Fruit fly (Drosophila melanogaster) whole organism, embryonic: ENCODE results near the gene CG12116.

Experiments used
- Adf1 ChIP-seq: fragments of 200-800 bp; sonication (Bioruptor generic); IDR thresholded peaks from 2 replicates; pipeline ENCODE4 v1.3.6; 2022; ENCODE audit warnings: missing biosample characterization, missing genetic modification characterization
- Atf-2 ChIP-seq: fragments of 200-800 bp; sonication (Bioruptor generic); optimal IDR thresholded peaks from 2 replicates; lab custom pipeline; 2016; ENCODE audit warnings: missing biosample characterization, missing genetic modification characterization
- Awh ChIP-seq: fragments of 200-800 bp; sonication (Bioruptor generic); IDR thresholded peaks from 2 replicates; pipeline ENCODE4, ENCODE4 v1.3.6; 2022; ENCODE audit warnings: missing biosample characterization, missing genetic modification characterization
- B-H1 ChIP-seq: fragments of 200-800 bp; sonication (Bioruptor generic); IDR thresholded peaks from 3 replicates; pipeline ENCODE4 v1.3.6; 2022; ENCODE audit warnings: missing biosample characterization, missing genetic modification characterization
- CG10654 ChIP-seq: fragments of 200-800 bp; sonication (Bioruptor generic); optimal IDR thresholded peaks from 2 replicates; lab custom pipeline; 2016; ENCODE audit warnings: missing biosample characterization, missing genetic modification characterization
- CG10959 ChIP-seq: fragments of 200-800 bp; sonication (Bioruptor generic); IDR thresholded peaks from 2 replicates; pipeline ENCODE4 v1.3.6; 2022; ENCODE audit warnings: missing biosample characterization, missing genetic modification characterization
- CG13123 ChIP-seq: fragments of 200-800 bp; sonication (Bioruptor generic); optimal IDR thresholded peaks from 2 replicates; lab custom pipeline; 2016; ENCODE audit warnings: missing biosample characterization, missing genetic modification characterization
- CG13775 ChIP-seq: fragments of 200-800 bp; sonication (Bioruptor generic); optimal IDR thresholded peaks from 3 replicates; lab custom pipeline; 2017; ENCODE audit warnings: missing biosample characterization, mild to moderate bottlenecking, missing genetic modification characterization
- CG14014 ChIP-seq: fragments of 200-800 bp; sonication (Bioruptor generic); IDR thresholded peaks from 2 replicates; pipeline ENCODE4 v1.3.6; 2022; ENCODE audit warnings: missing biosample characterization, missing genetic modification characterization
- CG14050 ChIP-seq: fragments of 200-800 bp; sonication (Bioruptor generic); IDR thresholded peaks from 3 replicates; pipeline ENCODE4 v1.3.6; 2022; ENCODE audit warnings: missing biosample characterization, missing genetic modification characterization
- CG1647 ChIP-seq: fragments of 200-800 bp; sonication (Bioruptor generic); optimal IDR thresholded peaks from 3 replicates; lab custom pipeline; 2016; ENCODE audit warnings: missing biosample characterization, missing genetic modification characterization
- CG17568 ChIP-seq: fragments of 200-800 bp; sonication (Bioruptor generic); optimal IDR thresholded peaks from 2 replicates; lab custom pipeline; 2018; ENCODE audit warnings: missing biosample characterization, mild to moderate bottlenecking, missing genetic modification characterization, moderate library complexity
- CG2875 ChIP-seq: fragments of 200-800 bp; sonication (Bioruptor generic); optimal IDR thresholded peaks from 2 replicates; lab custom pipeline; 2017; ENCODE audit warnings: missing biosample characterization, mild to moderate bottlenecking, missing genetic modification characterization, missing genetic modification reagents
- CG34422 ChIP-seq: fragments of 200-800 bp; sonication (Bioruptor generic); IDR thresholded peaks from 3 replicates; pipeline ENCODE4 v1.3.6; 2022; ENCODE audit warnings: missing biosample characterization, missing genetic modification characterization
- CG4854 ChIP-seq: fragments of 200-800 bp; sonication (Bioruptor generic); optimal IDR thresholded peaks from 2 replicates; lab custom pipeline; 2016; ENCODE audit warnings: missing biosample characterization, missing genetic modification characterization, inconsistent platforms
- CG6689 ChIP-seq: fragments of 200-800 bp; sonication (Bioruptor generic); IDR thresholded peaks from 2 replicates; pipeline ENCODE4 v1.3.6; 2022; ENCODE audit warnings: missing biosample characterization, missing genetic modification characterization
- CG6813 ChIP-seq: fragments of 200-800 bp; sonication (Bioruptor generic); optimal IDR thresholded peaks from 2 replicates; lab custom pipeline; 2017; ENCODE audit warnings: missing biosample characterization, missing genetic modification characterization, mild to moderate bottlenecking, moderate library complexity, missing genetic modification reagents
- CG9609 ChIP-seq: fragments of 200-800 bp; sonication (Bioruptor generic); optimal IDR thresholded peaks from 3 replicates; lab custom pipeline; 2016; ENCODE audit warnings: missing biosample characterization, missing genetic modification characterization
- CTCF ChIP-seq: fragments of 200-800 bp; sonication (Bioruptor generic); optimal IDR thresholded peaks from 2 replicates; lab custom pipeline; 2017; ENCODE audit warnings: missing biosample characterization, mild to moderate bottlenecking, missing genetic modification characterization, moderate library complexity
- ERR ChIP-seq: fragments of 200-800 bp; sonication (Bioruptor generic); optimal IDR thresholded peaks from 2 replicates; lab custom pipeline; 2016; ENCODE audit warnings: missing biosample characterization, missing genetic modification characterization
- Fer2 ChIP-seq: fragments of 200-800 bp; sonication (Bioruptor generic); optimal IDR thresholded peaks from 2 replicates; lab custom pipeline; 2018; ENCODE audit warnings: missing biosample characterization, mild to moderate bottlenecking, missing genetic modification characterization, moderate library complexity
- H15 ChIP-seq: fragments of 200-800 bp; sonication (Bioruptor generic); IDR thresholded peaks from 3 replicates; pipeline ENCODE4 v1.3.6; 2022; ENCODE audit warnings: missing biosample characterization, missing genetic modification characterization
- Hsf ChIP-seq: fragments of 200-800 bp; sonication (Bioruptor generic); optimal IDR thresholded peaks from 3 replicates; lab custom pipeline; 2016; ENCODE audit warnings: missing biosample characterization, missing genetic modification characterization
- PHDP ChIP-seq: fragments of 200-800 bp; sonication (Bioruptor generic); optimal IDR thresholded peaks from 3 replicates; lab custom pipeline; 2018; ENCODE audit warnings: missing biosample characterization, mild to moderate bottlenecking, missing genetic modification characterization, moderate library complexity
- Pdp1 ChIP-seq, 2 experiments: fragments of 200-800 bp; sonication (Bioruptor generic); optimal IDR thresholded peaks; 3 replicates each; lab custom pipeline; 2016; ENCODE audit warnings: missing biosample characterization in 2 of 2, missing genetic modification characterization in 2 of 2, mild to moderate bottlenecking in 1 of 2, moderate library complexity in 1 of 2
- Ssrp ChIP-seq: fragments of 200-800 bp; sonication (Bioruptor generic); optimal IDR thresholded peaks from 2 replicates; lab custom pipeline; 2018; ENCODE audit warnings: missing biosample characterization, mild to moderate bottlenecking, missing genetic modification characterization, moderate library complexity
- Vsx1 ChIP-seq: fragments of 200-800 bp; sonication (Bioruptor generic); optimal IDR thresholded peaks from 2 replicates; lab custom pipeline; 2017; ENCODE audit warnings: missing biosample characterization, mild to moderate bottlenecking, missing genetic modification characterization, missing genetic modification reagents
- ab ChIP-seq: fragments of 200-800 bp; sonication (Bioruptor generic); optimal IDR thresholded peaks from 2 replicates; lab custom pipeline; 2016; ENCODE audit warnings: missing biosample characterization, missing genetic modification characterization
- abd-A ChIP-seq: fragments of 200-800 bp; sonication (Bioruptor generic); optimal IDR thresholded peaks from 3 replicates; lab custom pipeline; 2019; ENCODE audit warnings: missing biosample characterization, mild to moderate bottlenecking, missing genetic modification characterization, moderate library complexity
- ac ChIP-seq: fragments of 200-800 bp; sonication (Bioruptor generic); optimal IDR thresholded peaks from 3 replicates; lab custom pipeline; 2017; ENCODE audit warnings: missing biosample characterization, mild to moderate bottlenecking, missing genetic modification characterization
- amos ChIP-seq: fragments of 200-800 bp; sonication (Bioruptor generic); IDR thresholded peaks from 2 replicates; pipeline ENCODE4 v1.3.6; 2022; ENCODE audit warnings: missing biosample characterization, missing genetic modification characterization; ENCODE audit not compliant: partially characterized antibody
- ap ChIP-seq: fragments of 200-800 bp; sonication (Bioruptor generic); IDR thresholded peaks from 2 replicates; pipeline ENCODE4 v1.3.6; 2022; ENCODE audit warnings: missing biosample characterization, missing genetic modification characterization
- az2 ChIP-seq: fragments of 200-800 bp; sonication (Bioruptor generic); optimal IDR thresholded peaks from 3 replicates; lab custom pipeline; 2016; ENCODE audit warnings: missing biosample characterization, missing genetic modification characterization
- bowl ChIP-seq: fragments of 200-800 bp; sonication (Bioruptor generic); IDR thresholded peaks from 2 replicates; pipeline ENCODE4 v1.3.6; 2022; ENCODE audit warnings: missing biosample characterization, missing genetic modification characterization
- btn ChIP-seq: fragments of 200-800 bp; sonication (Bioruptor generic); optimal IDR thresholded peaks from 2 replicates; lab custom pipeline; 2016; ENCODE audit warnings: missing biosample characterization, missing genetic modification characterization
- croc ChIP-seq: fragments of 200-800 bp; sonication (Bioruptor generic); conservative IDR thresholded peaks from 3 replicates; pipeline ENCODE4 v1.3.6; 2022; ENCODE audit warnings: missing biosample characterization, missing genetic modification characterization
- dimm ChIP-seq: fragments of 200-800 bp; sonication (Bioruptor generic); IDR thresholded peaks from 2 replicates; pipeline ENCODE4 v1.3.6; 2022; ENCODE audit warnings: missing biosample characterization, missing genetic modification characterization
- dm ChIP-seq: fragments of 200-800 bp; sonication (Bioruptor generic); optimal IDR thresholded peaks from 3 replicates; lab custom pipeline; 2016; ENCODE audit warnings: missing biosample characterization, missing genetic modification characterization
- dmrt11E ChIP-seq: fragments of 200-800 bp; sonication (Bioruptor generic); optimal IDR thresholded peaks from 3 replicates; lab custom pipeline; 2018; ENCODE audit warnings: missing biosample characterization, mild to moderate bottlenecking, missing genetic modification characterization, moderate library complexity
- en ChIP-seq: fragments of 200-800 bp; sonication (Bioruptor generic); optimal IDR thresholded peaks from 2 replicates; lab custom pipeline; 2016; ENCODE audit warnings: missing biosample characterization, missing genetic modification characterization
- gfzf ChIP-seq: fragments of 200-800 bp; sonication (Bioruptor generic); optimal IDR thresholded peaks from 2 replicates; lab custom pipeline; 2016; ENCODE audit warnings: missing biosample characterization, mild to moderate bottlenecking, missing genetic modification characterization, moderate library complexity
- lilli ChIP-seq: fragments of 200-800 bp; sonication (Bioruptor generic); optimal IDR thresholded peaks from 3 replicates; lab custom pipeline; 2016; ENCODE audit warnings: missing biosample characterization, missing genetic modification characterization
- lola ChIP-seq, 3 experiments: fragments of >200 bp in 2 of 3; fragments of 200-800 bp in 1 of 3; sonication (Bioruptor generic) in 1 of 3; optimal IDR thresholded peaks; 2 replicates each; lab custom pipeline; 2017 to 2019; ENCODE audit warnings: missing biosample characterization in 3 of 3, missing genetic modification characterization in 3 of 3, mild to moderate bottlenecking in 1 of 3, moderate library complexity in 1 of 3
- maf-S ChIP-seq: fragments of 200-800 bp; sonication (Bioruptor generic); optimal IDR thresholded peaks from 2 replicates; lab custom pipeline; 2016; ENCODE audit warnings: missing biosample characterization, missing genetic modification characterization
- mam ChIP-seq: fragments of 200-800 bp; sonication (Bioruptor generic); optimal IDR thresholded peaks from 3 replicates; lab custom pipeline; 2016; ENCODE audit warnings: missing biosample characterization, missing genetic modification characterization
- phol ChIP-seq: fragments of 200-800 bp; sonication (Bioruptor generic); optimal IDR thresholded peaks from 3 replicates; lab custom pipeline; 2018; ENCODE audit warnings: missing biosample characterization, mild to moderate bottlenecking, missing genetic modification characterization, moderate library complexity
- rib ChIP-seq: fragments of 200-800 bp; sonication (Bioruptor generic); IDR thresholded peaks from 2 replicates; pipeline ENCODE4 v1.3.6; 2022; ENCODE audit warnings: missing biosample characterization, missing genetic modification characterization
- sob ChIP-seq: fragments of 200-800 bp; sonication (Bioruptor generic); IDR thresholded peaks from 2 replicates; pipeline ENCODE4 v1.3.6; 2022; ENCODE audit warnings: missing biosample characterization, missing genetic modification characterization
- unc-4 ChIP-seq: fragments of 200-800 bp; sonication (Bioruptor generic); IDR thresholded peaks from 2 replicates; pipeline ENCODE4 v1.3.6; 2022; ENCODE audit warnings: missing biosample characterization, missing genetic modification characterization; ENCODE audit not compliant: partially characterized antibody
- unpg ChIP-seq: fragments of 200-800 bp; sonication (Bioruptor generic); optimal IDR thresholded peaks from 3 replicates; lab custom pipeline; 2018; ENCODE audit warnings: missing biosample characterization, mild to moderate bottlenecking, missing genetic modification characterization, moderate library complexity
- zf30C ChIP-seq: fragments of 200-800 bp; sonication (Bioruptor generic); optimal IDR thresholded peaks from 3 replicates; lab custom pipeline; 2018; ENCODE audit warnings: missing biosample characterization, mild to moderate bottlenecking, missing genetic modification characterization

The CG12116 gene

DNA sequence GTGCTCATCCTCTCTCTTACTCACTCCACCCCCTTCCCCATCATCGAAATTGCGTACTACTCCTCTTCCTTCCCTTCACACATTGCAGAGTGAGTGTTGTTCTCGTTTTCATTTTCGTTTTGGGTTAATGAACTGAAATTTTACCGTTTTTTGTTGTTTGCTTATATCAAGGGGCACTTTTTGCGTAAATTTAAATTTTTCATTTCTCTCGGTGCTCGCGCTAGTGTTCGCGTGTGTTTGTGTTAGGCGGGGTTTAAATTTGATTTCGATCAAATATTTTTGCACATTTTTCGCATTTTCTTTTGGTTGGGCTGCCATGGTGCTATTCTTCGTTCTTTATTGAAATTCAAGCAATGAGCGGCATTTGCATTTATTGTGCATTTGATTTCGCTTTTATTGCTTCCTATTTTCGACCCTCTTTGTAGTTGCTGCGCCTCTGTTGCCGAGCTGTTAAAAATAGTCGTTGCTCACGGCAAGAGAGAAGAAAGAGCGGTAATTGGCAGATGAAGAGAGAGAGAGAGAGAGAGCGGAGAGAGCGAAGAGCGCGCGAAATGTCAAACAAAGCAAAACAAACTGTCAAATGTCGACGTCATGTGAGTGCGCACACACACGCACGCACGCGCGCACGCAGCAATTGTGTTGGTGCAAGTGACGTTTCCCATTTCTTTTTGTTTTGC lies 47.9 kb downstream of the CG12116 start (continued):
- TF ChIP-seq gfzf (GFP tag; lab: Kevin White, UChicago) (no peak), PHDP (peak; percentile 13), CG14014 (GFP tag; lab: Robert Waterston, UW) (peak; percentile 10; the same call in 1 of the 2 replicates), dmrt11E (tag; lab: Kevin White, UChicago) (no peak), az2 (GFP tag; lab: Kevin White, UChicago) (no peak), Adf1 (GFP tag; lab: Robert Waterston, UW) (peak; percentile 48; the same call in 1 of the 2 replicates), bowl (GFP tag; lab: Robert Waterston, UW) (no peak), CTCF (no peak), CG14050 (no peak), CG1647 (GFP tag; lab: Kevin White, UChicago) (no peak), abd-A (no peak), H15 (GFP tag; lab: Robert Waterston, UW) (no peak), CG13775 (GFP tag; lab: Kevin White, UChicago) (no peak), lola (GFP tag; optimal IDR thresholded peaks at IDR 0.05; lab: Kevin White, UChicago) (peak in 1 of 3 experiments; percentile 43), dimm (GFP tag; lab: Robert Waterston, UW) (no peak), amos (no peak), phol (tag; lab: Kevin White, UChicago) (no peak), croc (GFP tag; lab: Robert Waterston, UW) (no peak), mam (GFP tag; lab: Kevin White, UChicago) (no peak), lilli (GFP tag; lab: Kevin White, UChicago) (no peak), CG6813 (no peak), Hsf (GFP tag; lab: Kevin White, UChicago) (no peak), CG17568 (no peak), btn (GFP tag; lab: Kevin White, UChicago) (no peak), zf30C (GFP tag; lab: Kevin White, UChicago) (no peak), CG10654 (GFP tag; lab: Kevin White, UChicago) (no peak), en (GFP tag; lab: Kevin White, UChicago) (no peak), ab (GFP tag; lab: Kevin White, UChicago) (no peak), Vsx1 (GFP tag; lab: Kevin White, UChicago) (peak; percentile 17), ap (GFP tag; lab: Robert Waterston, UW) (no peak), Awh (no peak), CG10959 (GFP tag; lab: Robert Waterston, UW) (no peak), unpg (GFP tag; lab: Kevin White, UChicago) (no peak), CG6689 (GFP tag; lab: Robert Waterston, UW) (peak; percentile 27; the same call in 1 of the 2 replicates), ERR (no peak), maf-S (GFP tag; lab: Kevin White, UChicago) (no peak), rib (GFP tag; lab: Robert Waterston, UW) (no peak), CG2875 (GFP tag; lab: Kevin White, UChicago) (no peak), Atf-2 (GFP tag; lab: Kevin White, UChicago) (no peak), CG13123 (no peak), CG34422 (GFP tag; lab: Robert Waterston, UW) (no peak; the same call in 2 of the 3 replicates), Pdp1 (GFP tag; optimal IDR thresholded peaks at IDR 0.05; lab: Kevin White, UChicago) (no peak), CG4854 (no peak), Fer2 (tag; lab: Kevin White, UChicago) (no peak), Ssrp (no peak), ac (GFP tag; lab: Kevin White, UChicago) (no peak), sob (GFP tag; lab: Robert Waterston, UW) (no peak), CG9609 (GFP tag; lab: Kevin White, UChicago) (no peak), unc-4 (GFP tag; lab: Robert Waterston, UW) (no peak), dm (GFP tag; lab: Kevin White, UChicago) (peak; percentile 15), B-H1 (GFP tag; lab: Robert Waterston, UW) (no peak)
